Fruit fly (Drosophila melanogaster): ENCODE data around the gene Hmgcl.

Gene Hmgcl

dm6 chr2L:6931821-6932220 is 28.4 kb upstream of the Hmgcl start, which contains the start of gene CG43232:
Gene CG43232 (plus strand): TSS chr2L:6932121.
- no peak for TF ChIP-seq Mnt (GFP tag; optimal IDR thresholded peaks at IDR 0.05)
- no peak for TF ChIP-seq toe (GFP tag; optimal IDR thresholded peaks at IDR 0.05)
- no peak for TF ChIP-seq CG5204 (GFP tag; optimal IDR thresholded peaks at IDR 0.05)
- TF ChIP-seq CG33017 (tag; optimal IDR thresholded peaks at IDR 0.05) = no peak
- TF ChIP-seq kay (GFP tag; ENCODE audit: borderline replicate concordance) = peak; percentile 78

DNA sequence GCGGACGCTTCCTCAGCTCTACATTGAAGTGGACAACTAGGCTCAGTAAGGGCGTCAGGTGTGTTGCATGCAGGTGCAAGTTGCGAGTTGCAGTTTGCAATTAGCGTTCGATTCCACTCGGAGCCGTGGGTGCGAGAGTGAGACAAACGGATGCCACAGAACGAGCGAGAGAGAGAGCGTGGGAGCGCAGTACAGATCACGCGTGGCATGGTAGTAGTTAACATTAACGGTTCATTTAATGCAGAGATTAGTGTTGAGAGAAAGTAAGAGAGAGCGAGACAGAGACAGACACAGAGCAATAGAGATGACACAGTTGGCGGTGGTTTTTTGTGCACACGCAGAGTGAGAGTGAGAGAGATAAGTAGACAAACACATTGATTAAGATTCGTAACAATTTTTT is 20.5 kb upstream of the Hmgcl start:
- TF ChIP-seq Mnt (GFP tag; optimal IDR thresholded peaks at IDR 0.05) (no peak), Clk (GFP tag; optimal IDR thresholded peaks at IDR 0.05) (no peak), Crg-1 (GFP tag; optimal IDR thresholded peaks at IDR 0.05) (no peak), CG33017 (tag; optimal IDR thresholded peaks at IDR 0.05) (no peak), tj (GFP tag; optimal IDR thresholded peaks at IDR 0.05) (no peak), bab1 (GFP tag; optimal IDR thresholded peaks at IDR 0.05) (no peak), CG5204 (GFP tag; optimal IDR thresholded peaks at IDR 0.05) (no peak), pad (GFP tag; optimal IDR thresholded peaks at IDR 0.05) (no peak), CG14711 (tag; optimal IDR thresholded peaks at IDR 0.05) (no peak)

dm6 chr2L:6941731-6942130 is 18.4 kb upstream of the Hmgcl start:
- TF ChIP-seq bab1 (GFP tag; optimal IDR thresholded peaks at IDR 0.05) = no peak
- peak; percentile 57 for TF ChIP-seq CG11617 (GFP tag; optimal IDR thresholded peaks at IDR 0.05)

- no peak for TF ChIP-seq ovo (GFP tag; optimal IDR thresholded peaks at IDR 0.05)
- TF ChIP-seq Hr96 (GFP tag; optimal IDR thresholded peaks at IDR 0.05) = no peak
- no peak for TF ChIP-seq CG33017 (tag; optimal IDR thresholded peaks at IDR 0.05)
- TF ChIP-seq pad (GFP tag; optimal IDR thresholded peaks at IDR 0.05) = no peak
- TF ChIP-seq cic (GFP tag; optimal IDR thresholded peaks at IDR 0.05) = no peak
- no peak for TF ChIP-seq toe (GFP tag; optimal IDR thresholded peaks at IDR 0.05)
- TF ChIP-seq CG14711 (tag; optimal IDR thresholded peaks at IDR 0.05) = no peak
- TF ChIP-seq Crg-1 (GFP tag; optimal IDR thresholded peaks at IDR 0.05) = no peak
Measured at dm6 chr2L:6942714-6943113, 17.5 kb upstream of the Hmgcl start, which contains the start of gene CG18304. Gene CG18304 (minus strand): TSS chr2L:6942814.

DNA sequence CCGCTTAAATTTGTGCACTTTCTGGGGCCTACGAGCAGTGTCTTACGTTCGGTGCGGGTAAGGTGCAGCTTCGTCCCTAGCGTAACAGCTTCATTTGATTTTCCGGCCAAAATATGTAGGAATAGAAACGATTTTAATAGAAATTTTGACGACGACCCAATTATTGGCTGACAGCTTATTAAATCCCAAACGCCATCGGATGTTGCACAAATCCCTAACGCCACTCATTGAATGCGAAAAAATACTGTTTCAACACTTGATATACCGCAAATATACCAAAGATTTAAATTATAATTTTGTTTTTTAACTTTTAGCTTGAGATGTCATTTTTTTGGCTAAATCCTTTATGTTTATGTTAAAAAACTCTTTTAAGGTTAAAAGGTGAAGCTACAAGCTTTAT is 15.1 kb upstream of the Hmgcl start, which contains the start of gene Fgop2:
Fgop2 (minus strand) TSS at position 202 of the 400 bp plus-strand sequence.
- peak; percentile 31 for TF ChIP-seq bab1 (GFP tag; optimal IDR thresholded peaks at IDR 0.05)
- no peak for TF ChIP-seq Mnt (GFP tag; optimal IDR thresholded peaks at IDR 0.05)

- TF ChIP-seq Clk (GFP tag; optimal IDR thresholded peaks at IDR 0.05) = no peak
- TF ChIP-seq Mnt (GFP tag; optimal IDR thresholded peaks at IDR 0.05) = peak; percentile 33
- TF ChIP-seq CG11617 (GFP tag; optimal IDR thresholded peaks at IDR 0.05) = no peak
- TF ChIP-seq CG12768 (GFP tag; optimal IDR thresholded peaks at IDR 0.05) = no peak
- TF ChIP-seq bab1 (GFP tag; optimal IDR thresholded peaks at IDR 0.05) = peak; percentile 19
- TF ChIP-seq Crg-1 (GFP tag; optimal IDR thresholded peaks at IDR 0.05) = no peak
- no peak for TF ChIP-seq toe (GFP tag; optimal IDR thresholded peaks at IDR 0.05)
- TF ChIP-seq CG1620 (GFP tag; optimal IDR thresholded peaks at IDR 0.05) = no peak
- no peak for TF ChIP-seq CG5204 (GFP tag; optimal IDR thresholded peaks at IDR 0.05)
- TF ChIP-seq pad (GFP tag; optimal IDR thresholded peaks at IDR 0.05) = peak; percentile 12
Measured at dm6 chr2L:6948540-6948942, 11.6 kb upstream of the Hmgcl start, which contains the start of gene ihog. Gene ihog (minus strand): TSS chr2L:6948808.

DNA sequence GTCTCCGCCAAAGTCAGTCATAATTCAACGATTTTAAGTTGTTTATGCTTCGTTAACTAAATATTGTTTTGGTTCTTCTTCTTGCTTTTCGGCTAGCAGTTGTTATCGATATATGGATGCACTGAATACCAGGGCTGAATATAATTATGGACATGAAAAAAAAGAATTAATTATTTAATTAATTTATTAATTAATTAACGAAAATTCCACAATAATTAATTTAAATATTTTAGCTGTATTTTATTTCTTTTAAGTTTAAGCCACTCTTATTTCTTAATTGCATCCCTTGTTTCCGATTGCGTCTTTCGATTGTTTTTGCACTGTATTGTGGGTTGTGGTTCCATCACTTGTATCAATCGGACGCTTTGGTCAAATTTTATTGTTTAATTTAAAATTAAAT is 10.1 kb upstream of the Hmgcl start, which contains the start of the genes Gas41 and SA1:
Gas41 (minus strand) TSS at position 112 of the 400 bp plus-strand sequence.
SA1 (plus strand) TSS at position 326 of the 400 bp plus-strand sequence.
- TF ChIP-seq CG11617 (GFP tag; optimal IDR thresholded peaks at IDR 0.05) = peak; percentile 79
- no peak for TF ChIP-seq CG5204 (GFP tag; optimal IDR thresholded peaks at IDR 0.05)
- no peak for TF ChIP-seq kay (GFP tag; ENCODE audit: borderline replicate concordance)
- peak; percentile 94 for TF ChIP-seq CG33017 (tag; optimal IDR thresholded peaks at IDR 0.05)
- no peak for TF ChIP-seq Hr96 (GFP tag; optimal IDR thresholded peaks at IDR 0.05)
- no peak for TF ChIP-seq CG7045 (GFP tag; optimal IDR thresholded peaks at IDR 0.05)
- TF ChIP-seq CG7101 (tag; optimal IDR thresholded peaks at IDR 0.05) = peak; percentile 96
- peak; percentile 45 for TF ChIP-seq bab1 (GFP tag; optimal IDR thresholded peaks at IDR 0.05)
- peak; percentile 82 for TF ChIP-seq Crg-1 (GFP tag; optimal IDR thresholded peaks at IDR 0.05)
- no peak for TF ChIP-seq toe (GFP tag; optimal IDR thresholded peaks at IDR 0.05)
- peak; percentile 92 for TF ChIP-seq CG14711 (tag; optimal IDR thresholded peaks at IDR 0.05)
- TF ChIP-seq cic (GFP tag; optimal IDR thresholded peaks at IDR 0.05) = no peak
- peak; percentile 68 for TF ChIP-seq Mnt (GFP tag; optimal IDR thresholded peaks at IDR 0.05)
- TF ChIP-seq CG12768 (GFP tag; optimal IDR thresholded peaks at IDR 0.05) = peak; percentile 79
- peak; percentile 70 for TF ChIP-seq pad (GFP tag; optimal IDR thresholded peaks at IDR 0.05)
- no peak for TF ChIP-seq cnc (optimal IDR thresholded peaks at IDR 0.05)
- peak; percentile 1 for TF ChIP-seq CG1620 (GFP tag; optimal IDR thresholded peaks at IDR 0.05)
- peak; percentile 8 for TF ChIP-seq Clk (GFP tag; optimal IDR thresholded peaks at IDR 0.05)
- TF ChIP-seq tj (GFP tag; optimal IDR thresholded peaks at IDR 0.05) = peak; percentile 80
- TF ChIP-seq ovo (GFP tag; optimal IDR thresholded peaks at IDR 0.05) = peak; percentile 82

- TF ChIP-seq CG12768 (GFP tag; optimal IDR thresholded peaks at IDR 0.05) = no peak
- peak; percentile 40 for TF ChIP-seq bab1 (GFP tag; optimal IDR thresholded peaks at IDR 0.05)
- TF ChIP-seq toe (GFP tag; optimal IDR thresholded peaks at IDR 0.05) = no peak
- peak; percentile 1 for TF ChIP-seq Crg-1 (GFP tag; optimal IDR thresholded peaks at IDR 0.05)
- TF ChIP-seq CG5204 (GFP tag; optimal IDR thresholded peaks at IDR 0.05) = no peak
- no peak for TF ChIP-seq Hr96 (GFP tag; optimal IDR thresholded peaks at IDR 0.05)
- TF ChIP-seq pad (GFP tag; optimal IDR thresholded peaks at IDR 0.05) = no peak
- TF ChIP-seq kay (GFP tag; ENCODE audit: borderline replicate concordance) = no peak
- no peak for TF ChIP-seq Clk (GFP tag; optimal IDR thresholded peaks at IDR 0.05)
- TF ChIP-seq CG7045 (GFP tag; optimal IDR thresholded peaks at IDR 0.05) = no peak
- TF ChIP-seq CG1620 (GFP tag; optimal IDR thresholded peaks at IDR 0.05) = no peak
- peak; percentile 19 for TF ChIP-seq Mnt (GFP tag; optimal IDR thresholded peaks at IDR 0.05)
- no peak for TF ChIP-seq cnc (optimal IDR thresholded peaks at IDR 0.05)
- no peak for TF ChIP-seq cic (GFP tag; optimal IDR thresholded peaks at IDR 0.05)
- peak; percentile 10 for TF ChIP-seq CG7101 (tag; optimal IDR thresholded peaks at IDR 0.05)
- peak; percentile 5 for TF ChIP-seq tj (GFP tag; optimal IDR thresholded peaks at IDR 0.05)
- no peak for TF ChIP-seq ovo (GFP tag; optimal IDR thresholded peaks at IDR 0.05)
- TF ChIP-seq CG33017 (tag; optimal IDR thresholded peaks at IDR 0.05) = no peak
- TF ChIP-seq CG14711 (tag; optimal IDR thresholded peaks at IDR 0.05) = peak; percentile 2
- no peak for TF ChIP-seq CG11617 (GFP tag; optimal IDR thresholded peaks at IDR 0.05)
Measured at dm6 chr2L:6956725-6957124, 3.5 kb upstream of the Hmgcl start, which contains the start of the genes CG13775 and CG3430. Gene CG13775 (minus strand): TSS chr2L:6956950. Gene CG3430 (plus strand): TSS chr2L:6957008.
